Worm (Caenorhabditis elegans): ENCODE results near the gene F54D5.2.

- no peak for TF ChIP-seq flt-1 (GFP tag; IDR thresholded peaks at IDR 0.05)
- no peak for TF ChIP-seq ztf-29 (GFP tag; IDR thresholded peaks at IDR 0.05)
- no peak for TF ChIP-seq med-1 (GFP tag; optimal IDR thresholded peaks at IDR 0.05; ENCODE audit: insufficient read depth)
- no peak for TF ChIP-seq tab-1 (GFP tag; IDR thresholded peaks at IDR 0.05)
- no peak for TF ChIP-seq T22C8.4 (GFP tag; IDR thresholded peaks at IDR 0.05)
These were observed 4.4 kb downstream of the F54D5.2 start, which contains the start of gene pcs-1 for ce11 chrII:11577397-11577796.

Measured in whole organism, midembryonic.